Fruit fly (Drosophila melanogaster) whole organism, embryonic: Measurements from ENCODE around the gene Sumo.

Experiments
- Abd-B ChIP-seq: fragments of 200-800 bp; sonication (Bioruptor generic); optimal IDR thresholded peaks from 2 replicates; lab custom pipeline; 2018; ENCODE audit warnings: missing biosample characterization, mild to moderate bottlenecking, missing genetic modification characterization, moderate library complexity
- Aef1 ChIP-seq: fragments of 200-800 bp; sonication (Bioruptor generic); IDR thresholded peaks from 3 replicates; pipeline ENCODE4 v1.3.6; 2022; ENCODE audit warnings: missing biosample characterization, missing genetic modification characterization
- Bteb2 ChIP-seq: fragments of 200-800 bp; sonication (Bioruptor generic); optimal IDR thresholded peaks from 2 replicates; lab custom pipeline; 2016; ENCODE audit warnings: missing biosample characterization, missing genetic modification characterization
- CG10959 ChIP-seq: fragments of 200-800 bp; sonication (Bioruptor generic); IDR thresholded peaks from 2 replicates; pipeline ENCODE4 v1.3.6; 2022; ENCODE audit warnings: missing biosample characterization, missing genetic modification characterization
- CG11247 ChIP-seq: fragments of 200-800 bp; sonication (Bioruptor generic); IDR thresholded peaks from 2 replicates; pipeline ENCODE4 v1.3.6; 2022; ENCODE audit warnings: missing biosample characterization, missing genetic modification characterization
- CG12219 ChIP-seq: fragments of 200-800 bp; sonication (Bioruptor generic); optimal IDR thresholded peaks from 3 replicates; lab custom pipeline; 2018; ENCODE audit warnings: missing biosample characterization, mild to moderate bottlenecking, missing genetic modification characterization
- CG13123 ChIP-seq: fragments of 200-800 bp; sonication (Bioruptor generic); optimal IDR thresholded peaks from 2 replicates; lab custom pipeline; 2016; ENCODE audit warnings: missing biosample characterization, missing genetic modification characterization
- CG14014 ChIP-seq: fragments of 200-800 bp; sonication (Bioruptor generic); IDR thresholded peaks from 2 replicates; pipeline ENCODE4 v1.3.6; 2022; ENCODE audit warnings: missing biosample characterization, missing genetic modification characterization
- CG14667 ChIP-seq: fragments of 200-800 bp; sonication (Bioruptor generic); IDR thresholded peaks from 2 replicates; pipeline ENCODE4 v1.3.6; 2022; ENCODE audit warnings: missing biosample characterization, missing genetic modification characterization
- CG14710 ChIP-seq: fragments of 200-800 bp; sonication (Bioruptor generic); optimal IDR thresholded peaks from 3 replicates; lab custom pipeline; 2019; ENCODE audit warnings: missing biosample characterization, mild to moderate bottlenecking, missing genetic modification characterization, moderate library complexity
- CG2116 ChIP-seq: fragments of 200-800 bp; sonication (Bioruptor generic); optimal IDR thresholded peaks from 3 replicates; lab custom pipeline; 2018; ENCODE audit warnings: missing biosample characterization, mild to moderate bottlenecking, missing genetic modification characterization
- CG31441 ChIP-seq: fragments of 200-800 bp; sonication (Bioruptor generic); IDR thresholded peaks from 2 replicates; pipeline ENCODE4 v1.3.6; 2022; ENCODE audit warnings: missing biosample characterization, missing genetic modification characterization
- CG3838 ChIP-seq: fragments of 200-800 bp; sonication (Bioruptor generic); optimal IDR thresholded peaks from 3 replicates; lab custom pipeline; 2016; ENCODE audit warnings: missing biosample characterization, missing genetic modification characterization
- CG43689 ChIP-seq: fragments of 200-800 bp; sonication (Bioruptor generic); IDR thresholded peaks from 2 replicates; pipeline ENCODE4 v1.3.6; 2022; ENCODE audit warnings: missing biosample characterization, missing genetic modification characterization
- CG4424 ChIP-seq: fragments of 200-800 bp; sonication (Bioruptor generic); optimal IDR thresholded peaks from 3 replicates; lab custom pipeline; 2016; ENCODE audit warnings: missing biosample characterization, missing genetic modification characterization
- CG6683 ChIP-seq: fragments of 200-800 bp; sonication (Bioruptor generic); optimal IDR thresholded peaks from 2 replicates; lab custom pipeline; 2017; ENCODE audit warnings: missing biosample characterization, mild to moderate bottlenecking, missing genetic modification characterization, missing genetic modification reagents
- CG7839 ChIP-seq: fragments of 200-800 bp; sonication (Bioruptor generic); optimal IDR thresholded peaks from 3 replicates; lab custom pipeline; 2018; ENCODE audit warnings: missing biosample characterization, mild to moderate bottlenecking, missing genetic modification characterization, moderate library complexity
- CG8089 ChIP-seq: fragments of 200-800 bp; sonication (Bioruptor generic); optimal IDR thresholded peaks from 3 replicates; lab custom pipeline; 2016; ENCODE audit warnings: missing biosample characterization, missing genetic modification characterization
- CG9215 ChIP-seq: fragments of 200-800 bp; sonication (Bioruptor generic); IDR thresholded peaks from 2 replicates; pipeline ENCODE4 v1.3.6; 2022; ENCODE audit warnings: missing biosample characterization, missing genetic modification characterization
- CG9727 ChIP-seq: fragments of 200-800 bp; sonication (Bioruptor generic); optimal IDR thresholded peaks from 3 replicates; lab custom pipeline; 2017; ENCODE audit warnings: missing biosample characterization, mild to moderate bottlenecking, missing genetic modification characterization
- CHES-1-like ChIP-seq: fragments of 200-800 bp; sonication (Bioruptor generic); optimal IDR thresholded peaks from 2 replicates; lab custom pipeline; 2016; ENCODE audit warnings: missing biosample characterization, missing genetic modification characterization
- D19B ChIP-seq: fragments of 200-800 bp; sonication (Bioruptor generic); optimal IDR thresholded peaks from 2 replicates; lab custom pipeline; 2017; ENCODE audit warnings: missing biosample characterization, mild to moderate bottlenecking, missing genetic modification characterization
- Dfd ChIP-seq, 2 experiments: fragments of >200 bp; optimal IDR thresholded peaks; 2 replicates each; lab custom pipeline; 2017; ENCODE audit warnings: missing biosample characterization in 2 of 2, missing genetic modification characterization in 2 of 2
- Drgx ChIP-seq: fragments of 200-800 bp; sonication (Bioruptor generic); IDR thresholded peaks from 2 replicates; pipeline ENCODE4 v1.3.6; 2022; ENCODE audit warnings: missing biosample characterization, missing genetic modification characterization
- E2f1 ChIP-seq: fragments of 200-800 bp; sonication (Bioruptor generic); IDR thresholded peaks from 2 replicates; pipeline ENCODE4 v1.3.6; 2022; ENCODE audit warnings: missing biosample characterization, missing genetic modification characterization
- Fer3 ChIP-seq: fragments of 200-800 bp; sonication (Bioruptor generic); optimal IDR thresholded peaks from 2 replicates; lab custom pipeline; 2018; ENCODE audit warnings: missing biosample characterization, mild to moderate bottlenecking, missing genetic modification characterization, moderate library complexity
- Gsc ChIP-seq: fragments of 200-800 bp; sonication (Bioruptor generic); IDR thresholded peaks from 2 replicates; pipeline ENCODE4 v1.3.6; 2022; ENCODE audit warnings: missing biosample characterization, missing genetic modification characterization
- Hmr ChIP-seq: fragments of 200-800 bp; sonication (Bioruptor generic); optimal IDR thresholded peaks from 3 replicates; lab custom pipeline; 2017; ENCODE audit warnings: mild to moderate bottlenecking, missing biosample characterization, missing genetic modification reagents, missing genetic modification characterization
- MBD-R2 ChIP-seq: fragments of 200-800 bp; sonication (Bioruptor generic); IDR thresholded peaks from 2 replicates; pipeline ENCODE4 v1.3.6; 2022; ENCODE audit warnings: missing biosample characterization, missing genetic modification characterization
- NC2α ChIP-seq: fragments of 200-800 bp; sonication (Bioruptor generic); optimal IDR thresholded peaks from 2 replicates; lab custom pipeline; 2016; ENCODE audit warnings: missing biosample characterization, missing genetic modification characterization
- NfI ChIP-seq: fragments of 200-800 bp; sonication (Bioruptor generic); optimal IDR thresholded peaks from 3 replicates; lab custom pipeline; 2018; ENCODE audit warnings: missing biosample characterization, mild to moderate bottlenecking, missing genetic modification characterization, moderate library complexity
- Oli ChIP-seq: fragments of 200-800 bp; sonication (Bioruptor generic); optimal IDR thresholded peaks from 2 replicates; lab custom pipeline; 2018; ENCODE audit warnings: missing biosample characterization, mild to moderate bottlenecking, missing genetic modification characterization, moderate library complexity
- Opbp ChIP-seq: fragments of 200-800 bp; sonication (Bioruptor generic); IDR thresholded peaks from 3 replicates; pipeline ENCODE4 v1.3.6; 2022; ENCODE audit warnings: missing biosample characterization, missing genetic modification characterization; ENCODE audit not compliant: partially characterized antibody
- Optix ChIP-seq: fragments of 200-800 bp; sonication (Bioruptor generic); IDR thresholded peaks from 3 replicates; pipeline ENCODE4 v1.3.6; 2022; ENCODE audit warnings: missing biosample characterization, missing genetic modification characterization
- Rfx ChIP-seq: fragments of 200-800 bp; sonication (Bioruptor generic); IDR thresholded peaks from 2 replicates; pipeline ENCODE4 v1.3.6; 2022; ENCODE audit warnings: missing biosample characterization, missing genetic modification characterization
- Ssrp ChIP-seq: fragments of 200-800 bp; sonication (Bioruptor generic); optimal IDR thresholded peaks from 2 replicates; lab custom pipeline; 2018; ENCODE audit warnings: missing biosample characterization, mild to moderate bottlenecking, missing genetic modification characterization, moderate library complexity
- Taf1 ChIP-seq: fragments of 200-800 bp; sonication (Bioruptor generic); IDR thresholded peaks from 2 replicates; pipeline ENCODE4 v1.3.6; 2022; ENCODE audit warnings: missing biosample characterization, missing genetic modification characterization
- bab2 ChIP-seq: fragments of 200-800 bp; sonication (Bioruptor generic); optimal IDR thresholded peaks from 2 replicates; lab custom pipeline; 2016; ENCODE audit warnings: missing biosample characterization, missing genetic modification characterization
- bcd ChIP-seq: fragments of 200-800 bp; sonication (Bioruptor generic); optimal IDR thresholded peaks from 2 replicates; lab custom pipeline; 2017; ENCODE audit warnings: missing biosample characterization, mild to moderate bottlenecking, missing genetic modification characterization
- cwo ChIP-seq: fragments of 200-800 bp; sonication (Bioruptor generic); optimal IDR thresholded peaks from 3 replicates; lab custom pipeline; 2017; ENCODE audit warnings: missing biosample characterization, missing genetic modification characterization, mild to moderate bottlenecking, moderate library complexity, missing genetic modification reagents
- ewg ChIP-seq: fragments of 200-800 bp; sonication (Bioruptor generic); optimal IDR thresholded peaks from 3 replicates; lab custom pipeline; 2017; ENCODE audit warnings: mild to moderate bottlenecking, missing biosample characterization, missing genetic modification reagents, missing genetic modification characterization
- gce ChIP-seq: fragments of 200-800 bp; sonication (Bioruptor generic); IDR thresholded peaks from 3 replicates; pipeline ENCODE4 v1.3.6; 2022; ENCODE audit warnings: missing biosample characterization, missing genetic modification characterization
- kay ChIP-seq: fragments of 200-800 bp; sonication (Bioruptor generic); optimal IDR thresholded peaks from 2 replicates; lab custom pipeline; 2016; ENCODE audit warnings: missing biosample characterization, missing genetic modification characterization
- luna ChIP-seq: fragments of 200-800 bp; sonication (Bioruptor generic); optimal IDR thresholded peaks from 2 replicates; lab custom pipeline; 2016; ENCODE audit warnings: missing biosample characterization, missing genetic modification characterization
- nau ChIP-seq: fragments of 200-800 bp; sonication (Bioruptor generic); optimal IDR thresholded peaks from 3 replicates; lab custom pipeline; 2017; ENCODE audit warnings: missing biosample characterization, mild to moderate bottlenecking, missing genetic modification characterization, missing genetic modification reagents
- nerfin-1 ChIP-seq: fragments of 200-800 bp; sonication (Bioruptor generic); optimal IDR thresholded peaks from 3 replicates; lab custom pipeline; 2019; ENCODE audit warnings: missing biosample characterization, mild to moderate bottlenecking, missing genetic modification characterization, moderate library complexity
- salm ChIP-seq: fragments of 200-800 bp; sonication (Bioruptor generic); optimal IDR thresholded peaks from 2 replicates; lab custom pipeline; 2018; ENCODE audit warnings: missing biosample characterization, mild to moderate bottlenecking, missing genetic modification characterization
- shn ChIP-seq: fragments of 200-800 bp; sonication (Bioruptor generic); optimal IDR thresholded peaks from 3 replicates; lab custom pipeline; 2016; ENCODE audit warnings: missing biosample characterization, missing genetic modification characterization
- tll ChIP-seq, 2 experiments: fragments of 200-800 bp in 1 of 2; fragments of >200 bp in 1 of 2; sonication (Bioruptor generic) in 1 of 2; optimal IDR thresholded peaks; 2 replicates each; lab custom pipeline; 2017 to 2019; ENCODE audit warnings: missing biosample characterization in 2 of 2, missing genetic modification characterization in 2 of 2, mild to moderate bottlenecking in 1 of 2, moderate library complexity in 1 of 2
- unpg ChIP-seq: fragments of 200-800 bp; sonication (Bioruptor generic); optimal IDR thresholded peaks from 3 replicates; lab custom pipeline; 2018; ENCODE audit warnings: missing biosample characterization, mild to moderate bottlenecking, missing genetic modification characterization, moderate library complexity
- zf30C ChIP-seq: fragments of 200-800 bp; sonication (Bioruptor generic); optimal IDR thresholded peaks from 3 replicates; lab custom pipeline; 2018; ENCODE audit warnings: missing biosample characterization, mild to moderate bottlenecking, missing genetic modification characterization

Gene Sumo

dm6 chr2L:6964022-6964434 lies 3.4 kb downstream of the Sumo start, which contains the start of the genes sip2 and Coprox (continued):
- TF ChIP-seq unpg (GFP tag; lab: Kevin White, UChicago) (peak; percentile 78), Drgx (GFP tag; lab: Robert Waterston, UW) (peak; percentile 38; the same call in 1 of the 2 replicates), CG12219 (peak; percentile 11), Bteb2 (GFP tag; lab: Kevin White, UChicago) (no peak), D19B (GFP tag; lab: Kevin White, UChicago) (peak; percentile 31), CG6683 (GFP tag; lab: Kevin White, UChicago) (peak; percentile 36), Abd-B (GFP tag; lab: Kevin White, UChicago) (peak; percentile 63), kay (GFP tag; lab: Kevin White, UChicago) (peak; percentile 31), MBD-R2 (GFP tag; lab: Robert Waterston, UW) (no peak; the same call in 1 of the 2 replicates), nau (GFP tag; lab: Kevin White, UChicago) (no peak), bcd (peak; percentile 53), nerfin-1 (tag; lab: Kevin White, UChicago) (peak; percentile 69), CG14710 (tag; lab: Kevin White, UChicago) (peak; percentile 89), NfI (peak; percentile 18), Opbp (no peak), Fer3 (tag; lab: Kevin White, UChicago) (peak; percentile 72), CG2116 (GFP tag; lab: Kevin White, UChicago) (peak; percentile 62), E2f1 (GFP tag; lab: Robert Waterston, UW) (peak; percentile 41), luna (GFP tag; lab: Kevin White, UChicago) (no peak), zf30C (GFP tag; lab: Kevin White, UChicago) (no peak), bab2 (peak; percentile 1), NC2α (GFP tag; lab: Kevin White, UChicago) (no peak), Optix (no peak), Aef1 (GFP tag; lab: Robert Waterston, UW) (peak; percentile 33; the same call in 1 of the 3 replicates), Oli (tag; lab: Kevin White, UChicago) (peak; percentile 37), cwo (GFP tag; lab: Kevin White, UChicago) (peak; percentile 17), shn (no peak), Ssrp (peak; percentile 73), ewg (peak; percentile 27), CG10959 (GFP tag; lab: Robert Waterston, UW) (no peak), Taf1 (no peak), Dfd (GFP tag; optimal IDR thresholded peaks at IDR 0.05; lab: Kevin White, UChicago) (no peak), CG8089 (no peak), CG43689 (GFP tag; lab: Robert Waterston, UW) (no peak), CG11247 (GFP tag; lab: Robert Waterston, UW) (no peak), salm (peak; percentile 37), gce (GFP tag; lab: Robert Waterston, UW) (no peak), CG14014 (GFP tag; lab: Robert Waterston, UW) (peak; percentile 59), CG7839 (tag; lab: Kevin White, UChicago) (peak; percentile 78), Hmr (no peak), CHES-1-like (GFP tag; lab: Kevin White, UChicago) (no peak), tll (GFP tag; optimal IDR thresholded peaks at IDR 0.05; lab: Kevin White, UChicago) (no peak), CG9727 (peak; percentile 69), Rfx (GFP tag; lab: Robert Waterston, UW) (peak; percentile 62), CG13123 (peak; percentile 21), CG3838 (no peak), CG14667 (GFP tag; lab: Robert Waterston, UW) (0 out of 2 replicates have a peak, but pooled peaks have one; percentile 14), CG4424 (peak; percentile 38), CG31441 (GFP tag; lab: Robert Waterston, UW) (peak; percentile 85), Gsc (GFP tag; lab: Robert Waterston, UW) (no peak), CG9215 (GFP tag; lab: Robert Waterston, UW) (peak; percentile 46)
